Worm (Caenorhabditis elegans) whole organism, L2 larva: ENCODE data around the gene sre-37.

ENCODE experiments used
- C34F6.9 ChIP-seq: fragments of 150-350 bp; optimal IDR thresholded peaks from 2 replicates; lab custom pipeline; 2014; ENCODE audit warnings: missing biosample characterization, missing genetic modification characterization
- F13H6.1 ChIP-seq: sonication (generic microtip); optimal IDR thresholded peaks from 2 replicates; lab custom pipeline; 2016; ENCODE audit warnings: missing genetic modification characterization, missing compliant biosample characterization
- R02D3.7 ChIP-seq: fragments of 150-350 bp; optimal IDR thresholded peaks from 2 replicates; lab custom pipeline; 2014; ENCODE audit warnings: missing biosample characterization, missing genetic modification characterization
- ZK546.5 ChIP-seq: sonication (generic microtip); optimal IDR thresholded peaks from 2 replicates; lab custom pipeline; 2017; ENCODE audit warnings: missing biosample characterization, missing genetic modification characterization
- alr-1 ChIP-seq: fragments of 150-350 bp; optimal IDR thresholded peaks from 2 replicates; lab custom pipeline; 2014; ENCODE audit warnings: missing biosample characterization, missing genetic modification characterization
- ama-1 ChIP-seq: fragments of 150-350 bp; optimal IDR thresholded peaks from 2 replicates; lab custom pipeline; 2018; ENCODE audit warnings: inconsistent platforms
- blmp-1 ChIP-seq: sonication (generic microtip); optimal IDR thresholded peaks from 2 replicates; lab custom pipeline; 2017; ENCODE audit warnings: missing genetic modification characterization, mild to moderate bottlenecking, missing compliant biosample characterization, antibody characterized with exemption, moderate library complexity; ENCODE audit not compliant: insufficient read depth
- ceh-16 ChIP-seq: fragments of 150-350 bp; optimal IDR thresholded peaks from 2 replicates; lab custom pipeline; 2014; ENCODE audit warnings: missing biosample characterization, missing genetic modification characterization
- ceh-82 ChIP-seq: fragments of 150-350 bp; optimal IDR thresholded peaks from 2 replicates; lab custom pipeline; 2014; ENCODE audit warnings: missing biosample characterization, missing genetic modification characterization
- crh-2 ChIP-seq: sonication (generic microtip); optimal IDR thresholded peaks from 2 replicates; lab custom pipeline; 2017; ENCODE audit warnings: missing biosample characterization, missing genetic modification characterization
- dmd-4 ChIP-seq: sonication (generic microtip); optimal IDR thresholded peaks from 2 replicates; lab custom pipeline; 2017; ENCODE audit warnings: missing biosample characterization, missing genetic modification characterization
- egl-27 ChIP-seq: sonication (generic microtip); optimal IDR thresholded peaks from 3 replicates; lab custom pipeline; 2017; ENCODE audit warnings: missing biosample characterization, missing genetic modification reagents, missing genetic modification characterization
- elt-3 ChIP-seq: sonication (generic microtip); optimal IDR thresholded peaks from 2 replicates; lab custom pipeline; 2017; ENCODE audit warnings: missing biosample characterization, missing genetic modification characterization
- fos-1 ChIP-seq: fragments of 150-350 bp; optimal IDR thresholded peaks from 2 replicates; lab custom pipeline; 2014; ENCODE audit warnings: missing biosample characterization, missing genetic modification characterization
- gmeb-1 ChIP-seq: fragments of 150-350 bp; optimal IDR thresholded peaks from 2 replicates; lab custom pipeline; 2014; ENCODE audit warnings: missing biosample characterization, missing genetic modification characterization
- lin-11 ChIP-seq: fragments of 150-350 bp; sonication (generic microtip); optimal IDR thresholded peaks from 2 replicates; lab custom pipeline; 2014; ENCODE audit warnings: missing biosample characterization, missing genetic modification characterization, inconsistent platforms, mixed read lengths
- lin-39 ChIP-seq: fragments of 150-350 bp; optimal IDR thresholded peaks from 2 replicates; lab custom pipeline; 2014; ENCODE audit warnings: missing biosample characterization, missing genetic modification reagents, missing genetic modification characterization
- lsy-2 ChIP-seq, 2 experiments: fragments of 150-350 bp in 1 of 2; sonication (generic microtip) in 1 of 2; optimal IDR thresholded peaks; 2 replicates each; lab custom pipeline; 2014 to 2017; ENCODE audit warnings: missing biosample characterization in 2 of 2, missing genetic modification characterization in 2 of 2
- mab-5 ChIP-seq: fragments of 150-350 bp; optimal IDR thresholded peaks from 2 replicates; lab custom pipeline; 2014; ENCODE audit warnings: missing biosample characterization, missing genetic modification characterization
- mbf-1 ChIP-seq: sonication (generic microtip); optimal IDR thresholded peaks from 2 replicates; lab custom pipeline; 2017; ENCODE audit warnings: missing biosample characterization, missing genetic modification characterization
- mdl-1 ChIP-seq, 2 experiments: fragments of 150-350 bp in 1 of 2; sonication (generic microtip) in 1 of 2; optimal IDR thresholded peaks; 2 replicates each; lab custom pipeline; 2017; ENCODE audit warnings: missing biosample characterization in 2 of 2, missing genetic modification characterization in 2 of 2
- nhr-10 ChIP-seq: sonication (generic microtip); optimal IDR thresholded peaks from 2 replicates; lab custom pipeline; 2017; ENCODE audit warnings: missing biosample characterization, missing genetic modification characterization
- nhr-11 ChIP-seq: fragments of 150-350 bp; optimal IDR thresholded peaks from 2 replicates; lab custom pipeline; 2014; ENCODE audit warnings: missing biosample characterization, missing genetic modification characterization
- nhr-12 ChIP-seq: fragments of 150-350 bp; optimal IDR thresholded peaks from 2 replicates; lab custom pipeline; 2014; ENCODE audit warnings: missing biosample characterization, missing genetic modification characterization
- nhr-129 ChIP-seq: fragments of 150-350 bp; optimal IDR thresholded peaks from 2 replicates; lab custom pipeline; 2014; ENCODE audit warnings: missing biosample characterization, missing genetic modification characterization
- nhr-21 ChIP-seq: fragments of 150-350 bp; optimal IDR thresholded peaks from 2 replicates; lab custom pipeline; 2014; ENCODE audit warnings: missing biosample characterization, missing genetic modification characterization
- nhr-23 ChIP-seq: fragments of 150-350 bp; optimal IDR thresholded peaks from 2 replicates; lab custom pipeline; 2014; ENCODE audit warnings: missing biosample characterization, missing genetic modification reagents, missing genetic modification characterization
- nhr-25 ChIP-seq: fragments of 150-350 bp; sonication (generic microtip); optimal IDR thresholded peaks from 3 replicates; lab custom pipeline; 2014; ENCODE audit warnings: missing biosample characterization, missing genetic modification characterization
- nhr-6 ChIP-seq: fragments of 150-350 bp; optimal IDR thresholded peaks from 2 replicates; lab custom pipeline; 2014; ENCODE audit warnings: missing biosample characterization, missing genetic modification characterization
- nhr-77 ChIP-seq: fragments of 150-350 bp; optimal IDR thresholded peaks from 2 replicates; lab custom pipeline; 2014; ENCODE audit warnings: missing biosample characterization, missing genetic modification characterization
- peb-1 ChIP-seq: fragments of 150-350 bp; optimal IDR thresholded peaks from 2 replicates; lab custom pipeline; 2014; ENCODE audit warnings: missing biosample characterization, missing genetic modification characterization
- sem-4 ChIP-seq: fragments of 150-350 bp; optimal IDR thresholded peaks from 2 replicates; lab custom pipeline; 2014; ENCODE audit warnings: missing biosample characterization, missing genetic modification reagents, missing genetic modification characterization
- skn-1 ChIP-seq: sonication (generic microtip); optimal IDR thresholded peaks from 2 replicates; lab custom pipeline; 2017; ENCODE audit warnings: missing biosample characterization, missing genetic modification characterization
- sma-3 ChIP-seq: sonication (generic microtip); optimal IDR thresholded peaks from 2 replicates; lab custom pipeline; 2016; ENCODE audit warnings: missing genetic modification reagents, missing genetic modification characterization, missing compliant biosample characterization
- sma-9 ChIP-seq, 2 experiments: fragments of 150-350 bp in 1 of 2; sonication (generic microtip) in 1 of 2; optimal IDR thresholded peaks; 2 replicates each; lab custom pipeline; 2014 to 2016; ENCODE audit warnings: missing genetic modification characterization in 2 of 2, mild to moderate bottlenecking in 1 of 2, missing biosample characterization in 1 of 2, missing compliant biosample characterization in 1 of 2, missing genetic modification reagents in 1 of 2, moderate library complexity in 1 of 2
- snpc-4 ChIP-seq: fragments of 150-350 bp; optimal IDR thresholded peaks from 2 replicates; lab custom pipeline; 2014; ENCODE audit warnings: missing biosample characterization, missing genetic modification characterization
- unc-39 ChIP-seq: fragments of 150-350 bp; optimal IDR thresholded peaks from 2 replicates; lab custom pipeline; 2014; ENCODE audit warnings: missing biosample characterization, missing genetic modification characterization
- unc-55 ChIP-seq: fragments of 150-350 bp; sonication (generic microtip); optimal IDR thresholded peaks from 3 replicates; lab custom pipeline; 2014; ENCODE audit warnings: missing biosample characterization, missing genetic modification reagents, missing genetic modification characterization
- unc-62 ChIP-seq: fragments of 150-350 bp; optimal IDR thresholded peaks from 2 replicates; lab custom pipeline; 2014; ENCODE audit warnings: missing biosample characterization, missing genetic modification reagents, missing genetic modification characterization
- zag-1 ChIP-seq: fragments of 150-350 bp; optimal IDR thresholded peaks from 2 replicates; lab custom pipeline; 2014; ENCODE audit warnings: missing biosample characterization, missing genetic modification characterization
- ztf-1 ChIP-seq: fragments of 200-800 bp; sonication (Bioruptor generic); conservative IDR thresholded peaks from 2 replicates; pipeline ENCODE4 v1.3.6; 2022; ENCODE audit warnings: missing genetic modification characterization, missing compliant biosample characterization
- ztf-11 ChIP-seq: sonication (generic microtip); optimal IDR thresholded peaks from 2 replicates; lab custom pipeline; 2017; ENCODE audit warnings: missing biosample characterization, missing genetic modification characterization

The sre-37 gene

ce11 chrII:12488810-12489209 lies 23.2 kb downstream of the sre-37 start:
- TF ChIP-seq unc-55 (GFP tag; lab: Kevin White, UChicago) (no peak), crh-2 (no peak), sem-4 (tag; lab: Kevin White, UChicago) (no peak)

DNA sequence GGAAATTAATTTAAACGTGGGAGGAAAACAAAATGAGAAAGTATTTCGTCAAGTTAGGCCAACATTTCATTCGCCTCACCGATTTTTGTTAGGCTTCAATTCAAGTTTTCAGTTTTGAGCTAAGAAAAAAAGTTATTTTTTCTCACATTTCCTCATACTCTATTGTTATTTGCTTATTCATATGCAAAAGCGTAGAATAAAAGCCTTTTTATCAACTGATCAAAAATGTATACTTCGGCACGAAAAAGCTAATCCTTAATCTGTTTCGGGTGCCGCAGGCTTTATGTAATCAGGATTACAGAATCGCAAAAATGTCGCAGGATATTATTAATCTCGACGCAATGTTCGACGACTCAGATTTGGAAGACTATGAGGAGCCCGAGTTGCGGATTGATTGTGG lies 24.2 kb downstream of the sre-37 start, which contains the start of gene T21B4.15:
Gene T21B4.15, plus strand, starts transcription at position 301 of the 400 bp plus-strand sequence.
- TF ChIP-seq egl-27 (tag; lab: Kevin White, UChicago) (no peak), nhr-129 (tag; lab: Kevin White, UChicago) (no peak), ceh-82 (tag; lab: Kevin White, UChicago) (no peak)

DNA sequence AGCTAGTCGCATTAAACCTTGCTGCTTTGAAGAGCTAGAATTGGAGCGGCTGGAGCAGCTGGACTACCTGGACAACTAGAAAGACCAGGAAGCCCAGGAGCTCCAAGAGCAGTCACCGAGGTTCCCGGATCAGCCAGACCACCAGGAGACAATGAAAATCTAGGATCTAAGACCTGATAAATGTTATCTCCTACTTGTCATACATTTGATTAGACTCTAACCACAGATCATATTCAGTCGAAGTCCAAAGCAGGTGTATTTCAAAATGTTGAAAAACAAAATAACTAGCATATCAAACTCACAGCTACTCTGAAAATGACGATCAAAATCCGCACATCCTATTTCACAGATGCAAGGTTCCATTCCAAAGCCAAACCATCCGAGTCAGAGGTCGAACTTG lies 26.3 kb downstream of the sre-37 start, which contains the start of gene srz-6:
Gene srz-6, plus strand, starts transcription at position 301 of the 400 bp plus-strand sequence.
- no peak for TF ChIP-seq nhr-10
- no peak for TF ChIP-seq nhr-6 (tag; lab: Kevin White, UChicago)
- TF ChIP-seq blmp-1, result no peak
- TF ChIP-seq mbf-1 (tag; lab: Kevin White, UChicago), result no peak
- no peak for TF ChIP-seq lin-11 (tag; lab: Kevin White, UChicago)
- no peak for TF ChIP-seq nhr-77 (tag; lab: Kevin White, UChicago)
- no peak for TF ChIP-seq nhr-12 (tag; lab: Kevin White, UChicago)

DNA sequence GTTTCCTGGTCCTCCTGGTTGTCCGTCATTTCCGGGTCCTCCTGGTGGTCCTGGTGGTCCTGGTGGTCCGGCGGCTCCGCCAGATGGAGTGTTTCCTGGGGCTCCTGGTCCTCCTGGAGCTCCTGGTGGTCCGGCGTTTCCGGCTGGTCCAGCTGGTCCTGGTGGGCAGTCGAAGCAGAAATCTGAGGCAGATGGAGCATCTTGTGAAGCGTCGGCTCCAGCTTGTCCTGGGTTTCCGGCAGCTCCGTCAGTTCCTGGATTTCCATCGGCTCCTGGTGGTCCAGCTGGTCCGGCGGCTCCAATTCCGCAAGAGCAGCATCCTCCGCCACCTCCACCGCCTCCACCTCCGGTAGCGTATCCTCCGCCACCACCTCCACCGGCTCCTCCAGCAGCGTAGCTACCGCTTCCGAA lies 28.4 kb downstream of the sre-37 start:
- TF ChIP-seq peb-1 (tag; lab: Kevin White, UChicago) (no peak), elt-3 (tag; lab: Kevin White, UChicago) (no peak), ZK546.5 (tag; lab: Kevin White, UChicago) (no peak), mdl-1 (tag; optimal IDR thresholded peaks at IDR 0.05; lab: Kevin White, UChicago) (no peak), crh-2 (no peak), lsy-2 (tag; optimal IDR thresholded peaks at IDR 0.05; lab: Kevin White, UChicago) (no peak), ceh-82 (tag; lab: Kevin White, UChicago) (no peak), sma-3 (GFP tag; lab: Kevin White, UChicago) (no peak), dmd-4 (tag; lab: Kevin White, UChicago) (no peak), mab-5 (tag; lab: Kevin White, UChicago) (no peak), snpc-4 (no peak), zag-1 (tag; lab: Kevin White, UChicago) (no peak), sem-4 (tag; lab: Kevin White, UChicago) (no peak), lin-39 (tag; lab: Kevin White, UChicago) (no peak), nhr-12 (tag; lab: Kevin White, UChicago) (no peak), egl-27 (tag; lab: Kevin White, UChicago) (no peak)

DNA sequence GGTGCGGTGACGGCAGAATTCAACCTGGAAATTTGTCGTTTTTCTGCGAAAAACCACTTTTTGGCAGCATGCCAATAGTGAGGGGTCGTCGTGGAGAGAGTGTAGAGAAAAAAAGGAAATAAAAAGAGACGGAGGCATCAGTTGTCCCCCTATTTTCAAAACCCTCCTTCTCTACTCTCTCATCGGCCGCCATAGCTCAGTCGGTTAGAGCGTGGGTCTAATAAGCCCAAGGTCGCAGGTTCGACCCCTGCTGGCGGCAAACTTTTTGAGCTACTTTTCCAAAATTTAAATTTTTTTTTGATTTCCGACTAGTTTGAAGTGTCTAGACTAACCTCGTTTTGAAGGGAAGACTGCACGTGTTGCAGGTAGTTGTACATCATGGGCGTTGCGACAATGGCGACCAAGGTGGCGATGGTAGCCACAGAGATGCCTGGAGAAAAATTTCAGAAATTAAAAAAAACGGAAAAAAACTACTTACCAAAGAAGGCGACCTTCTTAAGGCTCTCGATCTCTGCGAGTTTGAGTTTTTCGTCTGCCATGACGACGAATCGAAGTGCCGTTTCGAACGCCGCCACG lies 29.0 kb downstream of the sre-37 start, which contains the start of gene col-85:
Gene col-85, minus strand, starts transcription at position 540 of the 576 bp plus-strand sequence.
- peak; percentile 53 for TF ChIP-seq egl-27 (tag; lab: Kevin White, UChicago)
- peak; percentile 60 for TF ChIP-seq crh-2
- TF ChIP-seq unc-62 (GFP tag; lab: Kevin White, UChicago), result no peak
- TF ChIP-seq alr-1, result no peak
- no peak for TF ChIP-seq lin-39 (tag; lab: Kevin White, UChicago)
- TF ChIP-seq nhr-21 (tag; lab: Kevin White, UChicago), result peak; percentile 60
- peak; percentile 65 for TF ChIP-seq sma-3 (GFP tag; lab: Kevin White, UChicago)
- TF ChIP-seq nhr-11 (tag; lab: Kevin White, UChicago), result peak; percentile 8
- TF ChIP-seq sma-9 (GFP tag; optimal IDR thresholded peaks at IDR 0.05; lab: Kevin White, UChicago), result peak; percentile 85
- no peak for TF ChIP-seq sma-9 (tag; optimal IDR thresholded peaks at IDR 0.05; lab: Kevin White, UChicago)
- TF ChIP-seq gmeb-1 (tag; lab: Kevin White, UChicago), result peak; percentile 69
- no peak for TF ChIP-seq unc-39
- no peak for TF ChIP-seq mab-5 (tag; lab: Kevin White, UChicago)
- no peak for TF ChIP-seq mbf-1 (tag; lab: Kevin White, UChicago)
- TF ChIP-seq ceh-82 (tag; lab: Kevin White, UChicago), result no peak
- TF ChIP-seq unc-55 (GFP tag; lab: Kevin White, UChicago), result peak; percentile 71
- TF ChIP-seq F13H6.1 (tag; lab: Kevin White, UChicago), result peak; percentile 67
- peak; percentile 92 for TF ChIP-seq snpc-4
- TF ChIP-seq C34F6.9 (tag; lab: Kevin White, UChicago), result peak; percentile 56
- TF ChIP-seq dmd-4 (tag; lab: Kevin White, UChicago), result no peak
- peak; percentile 46 for TF ChIP-seq sem-4 (tag; lab: Kevin White, UChicago)
- no peak for TF ChIP-seq nhr-10
- TF ChIP-seq elt-3 (tag; lab: Kevin White, UChicago), result no peak
- TF ChIP-seq fos-1 (tag; lab: Kevin White, UChicago), result peak; percentile 49
- peak; percentile 68 to 70 for TF ChIP-seq lsy-2 (tag; optimal IDR thresholded peaks at IDR 0.05; lab: Kevin White, UChicago)
- peak; percentile 75 for TF ChIP-seq nhr-129 (tag; lab: Kevin White, UChicago)
- TF ChIP-seq ama-1 (lab: Kevin White, UChicago), result no peak
- TF ChIP-seq nhr-6 (tag; lab: Kevin White, UChicago), result peak; percentile 47
- TF ChIP-seq ceh-16 (tag; lab: Kevin White, UChicago), result no peak
- TF ChIP-seq nhr-25 (tag; lab: Kevin White, UChicago), result no peak
- TF ChIP-seq skn-1 (tag; lab: Kevin White, UChicago), result no peak
- no peak for TF ChIP-seq R02D3.7 (tag; lab: Kevin White, UChicago)
- no peak for TF ChIP-seq ztf-1
- TF ChIP-seq nhr-12 (tag; lab: Kevin White, UChicago), result no peak
- no peak for TF ChIP-seq ztf-11 (tag; lab: Kevin White, UChicago)
- no peak for TF ChIP-seq nhr-23
